Worm (Caenorhabditis elegans): Measurements from ENCODE around the gene Y57G11C.3.

ce11 chrIV:14729272-14729671, 38.7 kb upstream of the Y57G11C.3 start:
- TF ChIP-seq snpc-4 (tag; optimal IDR thresholded peaks at IDR 0.05) (no peak), fkh-10 (GFP tag; optimal IDR thresholded peaks at IDR 0.05) (no peak), jun-1 (tag; optimal IDR thresholded peaks at IDR 0.05) (no peak), F44E2.7 (GFP tag; IDR thresholded peaks at IDR 0.05) (no peak), nhr-237 (tag; optimal IDR thresholded peaks at IDR 0.05) (no peak), unc-130 (GFP tag; optimal IDR thresholded peaks at IDR 0.05) (no peak), ama-1 (optimal IDR thresholded peaks at IDR 0.05) (no peak), ztf-11 (tag; optimal IDR thresholded peaks at IDR 0.05) (no peak), lin-13 (GFP tag; optimal IDR thresholded peaks at IDR 0.05) (no peak), Y5F2A.4 (GFP tag; optimal IDR thresholded peaks at IDR 0.05) (no peak), pqm-1 (tag; optimal IDR thresholded peaks at IDR 0.05) (no peak), hif-1 (tag; optimal IDR thresholded peaks at IDR 0.05) (no peak), skn-1 (tag; optimal IDR thresholded peaks at IDR 0.05) (no peak)

Data from whole organism, L4 larva.